Fruit fly (Drosophila melanogaster) whole organism, embryonic: ENCODE measurements around the gene fru.

Experiments used
- Awh ChIP-seq: fragments of 200-800 bp; sonication (Bioruptor generic); IDR thresholded peaks from 2 replicates; pipeline ENCODE4, ENCODE4 v1.3.6; 2022; ENCODE audit warnings: missing biosample characterization, missing genetic modification characterization
- CG11247 ChIP-seq: fragments of 200-800 bp; sonication (Bioruptor generic); IDR thresholded peaks from 2 replicates; pipeline ENCODE4 v1.3.6; 2022; ENCODE audit warnings: missing biosample characterization, missing genetic modification characterization
- CG16813 ChIP-seq: fragments of 200-800 bp; sonication (Bioruptor generic); IDR thresholded peaks from 3 replicates; pipeline ENCODE4 v1.3.6; 2022; ENCODE audit warnings: missing biosample characterization, missing genetic modification characterization; ENCODE audit not compliant: partially characterized antibody
- CG17328 ChIP-seq: fragments of 200-800 bp; sonication (Bioruptor generic); IDR thresholded peaks from 2 replicates; pipeline ENCODE4 v1.3.6; 2022; ENCODE audit warnings: missing biosample characterization, missing genetic modification characterization
- CG1792 ChIP-seq: fragments of 200-800 bp; sonication (Bioruptor generic); optimal IDR thresholded peaks from 2 replicates; lab custom pipeline; 2016; ENCODE audit warnings: missing biosample characterization, missing genetic modification characterization
- CG4282 ChIP-seq: fragments of 200-800 bp; sonication (Bioruptor generic); optimal IDR thresholded peaks from 2 replicates; lab custom pipeline; 2016; ENCODE audit warnings: missing biosample characterization, missing genetic modification characterization
- CG4360 ChIP-seq: fragments of 200-800 bp; sonication (Bioruptor generic); IDR thresholded peaks from 2 replicates; pipeline ENCODE4 v1.3.6; 2022; ENCODE audit warnings: missing biosample characterization, missing genetic modification characterization
- CG4404 ChIP-seq: fragments of 200-800 bp; sonication (Bioruptor generic); IDR thresholded peaks from 2 replicates; pipeline ENCODE4 v1.3.6; 2022; ENCODE audit warnings: missing biosample characterization, missing genetic modification characterization
- CG4617 ChIP-seq: fragments of 200-800 bp; sonication (Bioruptor generic); optimal IDR thresholded peaks from 3 replicates; lab custom pipeline; 2016; ENCODE audit warnings: missing biosample characterization, missing genetic modification characterization, borderline replicate concordance
- CG6654 ChIP-seq: fragments of 200-800 bp; sonication (Bioruptor generic); optimal IDR thresholded peaks from 2 replicates; lab custom pipeline; 2017; ENCODE audit warnings: missing biosample characterization, mild to moderate bottlenecking, missing genetic modification characterization
- CG8388 ChIP-seq: fragments of 200-800 bp; sonication (Bioruptor generic); optimal IDR thresholded peaks from 2 replicates; lab custom pipeline; 2019; ENCODE audit warnings: missing biosample characterization, mild to moderate bottlenecking, missing genetic modification characterization, moderate library complexity
- D ChIP-seq, 2 experiments: fragments of 200-800 bp in 1 of 2; fragments of >200 bp in 1 of 2; sonication (Bioruptor generic) in 1 of 2; optimal IDR thresholded peaks; 2 replicates in 1 of 2; 3 replicates in 1 of 2; lab custom pipeline; 2017; ENCODE audit warnings: mild to moderate bottlenecking in 1 of 2, missing biosample characterization in 1 of 2, missing genetic modification characterization in 1 of 2, missing genetic modification reagents in 1 of 2
- Fer3 ChIP-seq: fragments of 200-800 bp; sonication (Bioruptor generic); optimal IDR thresholded peaks from 2 replicates; lab custom pipeline; 2018; ENCODE audit warnings: missing biosample characterization, mild to moderate bottlenecking, missing genetic modification characterization, moderate library complexity
- H15 ChIP-seq: fragments of 200-800 bp; sonication (Bioruptor generic); IDR thresholded peaks from 3 replicates; pipeline ENCODE4 v1.3.6; 2022; ENCODE audit warnings: missing biosample characterization, missing genetic modification characterization
- HHEX ChIP-seq: fragments of 200-800 bp; sonication (Bioruptor generic); optimal IDR thresholded peaks from 3 replicates; lab custom pipeline; 2017; ENCODE audit warnings: missing biosample characterization, mild to moderate bottlenecking, missing genetic modification characterization, missing genetic modification reagents
- HmgD ChIP-seq: fragments of 200-800 bp; sonication (Bioruptor generic); optimal IDR thresholded peaks from 3 replicates; lab custom pipeline; 2016; ENCODE audit warnings: missing biosample characterization, missing genetic modification characterization
- Hmr ChIP-seq: fragments of 200-800 bp; sonication (Bioruptor generic); optimal IDR thresholded peaks from 3 replicates; lab custom pipeline; 2017; ENCODE audit warnings: mild to moderate bottlenecking, missing biosample characterization, missing genetic modification reagents, missing genetic modification characterization
- Hr51 ChIP-seq, 2 experiments: fragments of 200-800 bp; sonication (Bioruptor generic); optimal IDR thresholded peaks; 2 replicates in 1 of 2; 3 replicates in 1 of 2; lab custom pipeline; 2016 to 2018; ENCODE audit warnings: missing biosample characterization in 2 of 2, missing genetic modification characterization in 2 of 2, mild to moderate bottlenecking in 1 of 2, moderate library complexity in 1 of 2
- MBD-R2 ChIP-seq: fragments of 200-800 bp; sonication (Bioruptor generic); IDR thresholded peaks from 2 replicates; pipeline ENCODE4 v1.3.6; 2022; ENCODE audit warnings: missing biosample characterization, missing genetic modification characterization
- MESR4 ChIP-seq: fragments of 200-800 bp; sonication (Bioruptor generic); optimal IDR thresholded peaks from 2 replicates; lab custom pipeline; 2018; ENCODE audit warnings: missing biosample characterization, mild to moderate bottlenecking, missing genetic modification characterization, moderate library complexity
- Nf-YB ChIP-seq: fragments of 200-800 bp; sonication (Bioruptor generic); optimal IDR thresholded peaks from 3 replicates; lab custom pipeline; 2019; ENCODE audit warnings: missing biosample characterization, mild to moderate bottlenecking, missing genetic modification characterization, moderate library complexity
- Nf-YC ChIP-seq: fragments of 200-800 bp; optimal IDR thresholded peaks from 3 replicates; lab custom pipeline; 2019; ENCODE audit warnings: missing biosample characterization, mild to moderate bottlenecking, missing genetic modification characterization, moderate library complexity
- PHDP ChIP-seq: fragments of 200-800 bp; sonication (Bioruptor generic); optimal IDR thresholded peaks from 3 replicates; lab custom pipeline; 2018; ENCODE audit warnings: missing biosample characterization, mild to moderate bottlenecking, missing genetic modification characterization, moderate library complexity
- Scr ChIP-seq: fragments of 200-800 bp; sonication (Bioruptor generic); IDR thresholded peaks from 2 replicates; pipeline ENCODE4 v1.3.6; 2022; ENCODE audit warnings: missing biosample characterization, missing genetic modification characterization; ENCODE audit not compliant: partially characterized antibody
- Sry-β ChIP-seq: fragments of 200-800 bp; sonication (Bioruptor generic); optimal IDR thresholded peaks from 2 replicates; lab custom pipeline; 2018; ENCODE audit warnings: missing biosample characterization, mild to moderate bottlenecking, missing genetic modification characterization, moderate library complexity
- al ChIP-seq: fragments of 200-800 bp; sonication (Bioruptor generic); IDR thresholded peaks from 2 replicates; pipeline ENCODE4 v1.3.6; 2022; ENCODE audit warnings: missing biosample characterization, missing genetic modification characterization
- bigmax ChIP-seq: fragments of 200-800 bp; sonication (Bioruptor generic); optimal IDR thresholded peaks from 2 replicates; lab custom pipeline; 2018; ENCODE audit warnings: missing biosample characterization, mild to moderate bottlenecking, missing genetic modification characterization
- chinmo ChIP-seq: fragments of 200-800 bp; sonication (Bioruptor generic); IDR thresholded peaks from 4 replicates; pipeline ENCODE4 v1.3.6; 2022; ENCODE audit warnings: missing biosample characterization, missing genetic modification characterization; ENCODE audit not compliant: partially characterized antibody
- corto ChIP-seq: fragments of 200-800 bp; sonication (Bioruptor generic); optimal IDR thresholded peaks from 2 replicates; lab custom pipeline; 2016; ENCODE audit warnings: missing biosample characterization, mild to moderate bottlenecking, missing genetic modification characterization, moderate library complexity
- crol ChIP-seq: fragments of 200-800 bp; sonication (Bioruptor generic); IDR thresholded peaks from 2 replicates; pipeline ENCODE4 v1.3.6; 2022; ENCODE audit warnings: missing biosample characterization, missing genetic modification characterization
- dpn ChIP-seq, 2 experiments: fragments of 200-800 bp; sonication (Bioruptor generic); optimal IDR thresholded peaks; 3 replicates each; lab custom pipeline; 2016; ENCODE audit warnings: missing biosample characterization in 2 of 2, missing genetic modification characterization in 2 of 2
- dysf ChIP-seq: fragments of 200-800 bp; sonication (Bioruptor generic); IDR thresholded peaks from 3 replicates; pipeline ENCODE4 v1.3.6; 2022; ENCODE audit warnings: missing biosample characterization, missing genetic modification characterization
- ems ChIP-seq: fragments of 200-800 bp; sonication (Bioruptor generic); optimal IDR thresholded peaks from 3 replicates; lab custom pipeline; 2016; ENCODE audit warnings: missing biosample characterization, missing genetic modification characterization
- ewg ChIP-seq: fragments of 200-800 bp; sonication (Bioruptor generic); optimal IDR thresholded peaks from 3 replicates; lab custom pipeline; 2017; ENCODE audit warnings: mild to moderate bottlenecking, missing biosample characterization, missing genetic modification reagents, missing genetic modification characterization
- fd64A ChIP-seq: fragments of 200-800 bp; sonication (Bioruptor generic); optimal IDR thresholded peaks from 3 replicates; lab custom pipeline; 2018; ENCODE audit warnings: missing biosample characterization, mild to moderate bottlenecking, missing genetic modification characterization
- ftz-f1 ChIP-seq: fragments of 200-800 bp; sonication (Bioruptor generic); optimal IDR thresholded peaks from 2 replicates; lab custom pipeline; 2016; ENCODE audit warnings: missing biosample characterization, missing genetic modification characterization
- gem ChIP-seq: fragments of 200-800 bp; sonication (Bioruptor generic); optimal IDR thresholded peaks from 2 replicates; lab custom pipeline; 2019; ENCODE audit warnings: missing biosample characterization, mild to moderate bottlenecking, missing genetic modification characterization, moderate library complexity
- ken ChIP-seq: fragments of 200-800 bp; sonication (Bioruptor generic); IDR thresholded peaks from 3 replicates; pipeline ENCODE4 v1.3.6; 2022; ENCODE audit warnings: missing biosample characterization, missing genetic modification characterization
- peb ChIP-seq: fragments of 200-800 bp; sonication (Bioruptor generic); IDR thresholded peaks from 2 replicates; pipeline ENCODE4 v1.3.6; 2022; ENCODE audit warnings: missing biosample characterization, missing genetic modification characterization
- ranshi ChIP-seq: fragments of 200-800 bp; sonication (Bioruptor generic); IDR thresholded peaks from 2 replicates; pipeline ENCODE4 v1.3.6; 2022; ENCODE audit warnings: missing biosample characterization, missing genetic modification characterization
- seq ChIP-seq: fragments of 200-800 bp; sonication (Bioruptor generic); IDR thresholded peaks from 2 replicates; pipeline ENCODE4 v1.3.6; 2022; ENCODE audit warnings: missing biosample characterization, missing genetic modification characterization
- so ChIP-seq: fragments of 200-800 bp; sonication (Bioruptor generic); IDR thresholded peaks from 3 replicates; pipeline ENCODE4 v1.3.6; 2022; ENCODE audit warnings: missing biosample characterization, missing genetic modification characterization
- sqz ChIP-seq: fragments of 200-800 bp; sonication (Bioruptor generic); optimal IDR thresholded peaks from 3 replicates; lab custom pipeline; 2018; ENCODE audit warnings: missing biosample characterization, mild to moderate bottlenecking, missing genetic modification characterization
- tap ChIP-seq: fragments of 200-800 bp; optimal IDR thresholded peaks from 3 replicates; lab custom pipeline; 2019; ENCODE audit warnings: missing biosample characterization, mild to moderate bottlenecking, missing genetic modification characterization, moderate library complexity
- tgo ChIP-seq: fragments of 200-800 bp; sonication (Bioruptor generic); IDR thresholded peaks from 3 replicates; pipeline ENCODE4 v1.3.6; 2022; ENCODE audit warnings: missing biosample characterization, missing genetic modification characterization
- ttk ChIP-seq: fragments of 200-800 bp; sonication (Bioruptor generic); IDR thresholded peaks from 2 replicates; pipeline ENCODE4 v2.1.2; 2022; ENCODE audit warnings: missing biosample characterization, missing genetic modification characterization

Gene fru

DNA sequence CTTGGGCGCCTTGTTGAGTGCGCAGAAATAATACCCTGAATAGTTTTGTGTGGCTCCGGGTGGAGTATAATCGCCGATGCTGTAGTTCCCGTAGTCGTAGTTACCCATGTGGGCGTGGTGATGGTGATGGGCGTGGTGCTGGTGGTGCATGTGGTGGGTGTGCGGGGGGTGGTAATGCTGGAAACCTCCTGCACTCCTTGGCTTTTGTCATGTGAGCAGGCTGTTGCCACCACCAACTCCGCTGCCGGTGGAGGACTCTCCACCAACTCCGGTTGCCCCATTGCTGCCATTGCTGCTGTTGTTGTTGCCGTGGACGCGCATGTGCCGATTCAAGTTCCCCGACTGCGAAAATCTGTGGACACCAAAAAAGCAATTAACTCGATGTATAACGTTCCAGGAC lies 176.8 kb downstream of the fru start:
- no peak for TF ChIP-seq CG1792 (GFP tag; lab: Kevin White, UChicago)
- TF ChIP-seq HHEX (GFP tag; lab: Kevin White, UChicago), result no peak
- TF ChIP-seq CG4360 (GFP tag; lab: Robert Waterston, UW), result 0 out of 2 replicates have a peak, but pooled peaks have one; percentile 40
- peak; percentile 67 for TF ChIP-seq ewg
- peak; percentile 76 for TF ChIP-seq Nf-YC (tag; lab: Kevin White, UChicago)
- TF ChIP-seq ems (GFP tag; lab: Kevin White, UChicago), result no peak
- TF ChIP-seq seq (GFP tag; lab: Robert Waterston, UW), result peak; percentile 40; the same call in 1 of the 2 replicates
- no peak for TF ChIP-seq CG4282 (GFP tag; lab: Kevin White, UChicago)
- no peak for TF ChIP-seq fd64A (GFP tag; lab: Kevin White, UChicago)
- TF ChIP-seq dysf (GFP tag; lab: Robert Waterston, UW), result no peak
- no peak for TF ChIP-seq Scr (GFP tag; lab: Robert Waterston, UW)
- no peak for TF ChIP-seq al
- TF ChIP-seq crol (GFP tag; lab: Robert Waterston, UW), result 0 out of 2 replicates have a peak, but pooled peaks have one; percentile 49
- TF ChIP-seq so (GFP tag; lab: Robert Waterston, UW), result no peak
- peak; percentile 52 for TF ChIP-seq Nf-YB (GFP tag; lab: Kevin White, UChicago)
- no peak for TF ChIP-seq bigmax (GFP tag; lab: Kevin White, UChicago)

DNA sequence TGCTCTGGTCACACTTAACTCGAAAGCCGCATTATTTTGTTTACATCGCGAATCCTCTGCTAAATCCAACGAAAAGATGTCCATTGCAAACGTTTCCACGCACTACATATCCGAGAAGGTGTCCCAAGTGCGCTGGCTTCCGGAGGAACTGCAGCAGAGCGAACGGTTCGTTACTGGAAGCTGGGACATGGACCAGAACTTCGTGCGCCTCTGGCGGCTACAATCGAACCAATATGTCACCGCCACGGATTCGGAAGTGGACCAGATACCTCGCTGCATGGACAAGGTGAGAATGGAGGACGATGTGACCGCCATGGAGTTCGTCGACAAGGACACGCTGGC lies 178.8 kb downstream of the fru start:
- TF ChIP-seq CG17328 (GFP tag; lab: Robert Waterston, UW) (0 out of 2 replicates have a peak, but pooled peaks have one; percentile 3), MESR4 (GFP tag; lab: Kevin White, UChicago) (peak; percentile 38), Awh (GFP tag; lab: Robert Waterston, UW) (no peak), sqz (GFP tag; lab: Kevin White, UChicago) (no peak), HmgD (GFP tag; lab: Kevin White, UChicago) (peak; percentile 35), peb (no peak), CG4617 (GFP tag; lab: Kevin White, UChicago) (peak; percentile 23), tap (no peak), CG4404 (GFP tag; lab: Robert Waterston, UW) (0 out of 2 replicates have a peak, but pooled peaks have one; percentile 1), Hr51 (GFP tag; optimal IDR thresholded peaks at IDR 0.05; lab: Kevin White, UChicago) (no peak), chinmo (GFP tag; lab: Robert Waterston, UW) (no peak), ftz-f1 (no peak), Fer3 (tag; lab: Kevin White, UChicago) (no peak), D (optimal IDR thresholded peaks at IDR 0.05; lab: Kevin White, UChicago) (peak; percentile 55), D (GFP tag; optimal IDR thresholded peaks at IDR 0.05; lab: Kevin White, UChicago) (no peak), MBD-R2 (GFP tag; lab: Robert Waterston, UW) (peak; percentile 81)

DNA sequence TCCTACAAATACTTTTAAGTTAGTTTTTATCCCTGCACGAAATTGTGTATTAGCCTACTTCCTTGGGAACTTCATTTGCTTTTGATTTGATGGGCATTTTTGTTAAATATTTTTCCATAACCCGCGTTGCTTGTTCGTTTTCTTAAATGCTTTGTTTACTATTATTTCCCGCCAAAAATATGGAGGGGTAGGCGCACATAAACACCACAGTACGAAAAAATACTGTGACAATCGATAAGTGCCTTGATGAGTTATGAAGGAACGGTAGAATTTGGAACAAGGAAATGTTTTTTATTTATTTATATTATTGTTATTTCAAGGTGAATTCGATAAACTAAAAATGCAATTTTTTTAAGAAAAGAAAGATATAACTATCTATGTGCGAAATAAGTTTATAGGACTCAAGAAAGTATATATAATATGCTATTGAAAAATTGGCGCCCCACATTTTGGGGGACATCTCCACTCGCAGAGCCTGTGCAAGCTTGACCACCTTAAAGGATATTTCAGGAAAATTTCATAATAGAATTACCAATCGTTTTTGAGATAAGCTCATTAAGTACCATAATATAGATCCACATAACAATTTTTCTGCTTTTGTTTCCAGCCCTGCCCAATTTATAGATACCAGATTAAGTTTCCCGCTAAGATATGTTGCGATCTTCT lies 179.3 kb downstream of the fru start, which contains the start of the genes WRNexo and Nup43:
Gene WRNexo (minus strand): TSS at position 185 of the 666 bp plus-strand sequence.
Gene Nup43 (plus strand): TSS at position 661 of the 666 bp plus-strand sequence.
- TF ChIP-seq corto (GFP tag; lab: Kevin White, UChicago) (no peak), PHDP (no peak), HmgD (GFP tag; lab: Kevin White, UChicago) (no peak), gem (tag; lab: Kevin White, UChicago) (peak; percentile 61), CG8388 (GFP tag; lab: Kevin White, UChicago) (no peak), HHEX (GFP tag; lab: Kevin White, UChicago) (no peak), tgo (GFP tag; lab: Robert Waterston, UW) (no peak), ken (GFP tag; lab: Robert Waterston, UW) (peak; percentile 52; the same call in 1 of the 3 replicates), Nf-YC (tag; lab: Kevin White, UChicago) (peak; percentile 33), CG16813 (no peak), H15 (GFP tag; lab: Robert Waterston, UW) (0 out of 3 replicates have a peak, but pooled peaks have one; percentile 31), Sry-β (GFP tag; lab: Kevin White, UChicago) (no peak), dpn (GFP tag; optimal IDR thresholded peaks at IDR 0.05; lab: Kevin White, UChicago) (peak; percentile 33 to 51), ranshi (GFP tag; lab: Robert Waterston, UW) (peak; percentile 47; the same call in 1 of the 2 replicates), CG6654 (GFP tag; lab: Kevin White, UChicago) (no peak), Hmr (GFP tag; lab: Kevin White, UChicago) (peak; percentile 35), ttk (peak; percentile 36; the same call in 1 of the 2 replicates), CG11247 (no peak)
